Worm (Caenorhabditis elegans) whole organism, L1 larva: ENCODE measurements around the gene tat-1.

ENCODE experiments used
- C04F5.9 ChIP-seq: sonication (generic microtip); optimal IDR thresholded peaks from 2 replicates; lab custom pipeline; 2016; ENCODE audit warnings: missing genetic modification characterization, missing compliant biosample characterization
- Y116A8C.19 ChIP-seq: sonication (generic microtip); optimal IDR thresholded peaks from 2 replicates; lab custom pipeline; 2016; ENCODE audit warnings: missing compliant biosample characterization, missing genetic modification characterization, borderline replicate concordance
- aha-1 ChIP-seq: fragments of 150-350 bp; optimal IDR thresholded peaks from 2 replicates; lab custom pipeline; 2014; ENCODE audit warnings: missing biosample characterization, missing genetic modification characterization
- alr-1 ChIP-seq: fragments of 200-800 bp; sonication (Bioruptor generic); optimal IDR thresholded peaks from 2 replicates; lab custom pipeline; 2018; ENCODE audit warnings: borderline replicate concordance, mild to moderate bottlenecking, missing genetic modification characterization, missing compliant biosample characterization
- aly-2 ChIP-seq: fragments of 150-350 bp; optimal IDR thresholded peaks from 2 replicates; lab custom pipeline; 2014; ENCODE audit warnings: missing biosample characterization, missing genetic modification characterization
- blmp-1 ChIP-seq: fragments of 150-350 bp; optimal IDR thresholded peaks from 2 replicates; lab custom pipeline; 2014; ENCODE audit warnings: missing biosample characterization, missing genetic modification characterization
- ceh-90 ChIP-seq: sonication (generic microtip); optimal IDR thresholded peaks from 2 replicates; lab custom pipeline; 2016; ENCODE audit warnings: missing genetic modification characterization, missing compliant biosample characterization
- ces-1 ChIP-seq: fragments of 150-350 bp; optimal IDR thresholded peaks from 2 replicates; lab custom pipeline; 2014; ENCODE audit warnings: missing biosample characterization, missing genetic modification reagents, missing genetic modification characterization
- dpl-1 ChIP-seq, 3 experiments: fragments of 150-350 bp in 2 of 3; sonication (generic microtip) in 1 of 3; optimal IDR thresholded peaks; 2 replicates each; lab custom pipeline; 2014 to 2017; ENCODE audit warnings: missing biosample characterization in 3 of 3, missing genetic modification characterization in 3 of 3, missing genetic modification reagents in 3 of 3
- efl-1 ChIP-seq, 4 experiments: fragments of 150-350 bp; optimal IDR thresholded peaks in 3 of 4; peaks in 1 of 4; 1 replicate in 1 of 4; 2 replicates in 3 of 4; lab custom pipeline; 2014; ENCODE audit warnings: missing biosample characterization in 2 of 4, missing genetic modification characterization in 2 of 4, missing genetic modification reagents in 2 of 4
- egl-27 ChIP-seq, 2 experiments: fragments of 150-350 bp in 1 of 2; sonication (generic microtip); optimal IDR thresholded peaks; 3 replicates each; lab custom pipeline; 2017 to 2018; ENCODE audit warnings: missing biosample characterization in 2 of 2, missing genetic modification characterization in 2 of 2, missing genetic modification reagents in 2 of 2
- elt-2 ChIP-seq: sonication (generic microtip); optimal IDR thresholded peaks from 2 replicates; lab custom pipeline; 2016; ENCODE audit warnings: missing genetic modification characterization, mild to moderate bottlenecking, inconsistent platforms, missing compliant biosample characterization, missing genetic modification reagents
- ets-5 ChIP-seq: fragments of 200-800 bp; sonication (Bioruptor generic); IDR thresholded peaks from 2 replicates; pipeline ENCODE4 v1.3.6; 2022; ENCODE audit warnings: missing genetic modification characterization, missing compliant biosample characterization
- fkh-10 ChIP-seq: sonication (generic microtip); optimal IDR thresholded peaks from 2 replicates; lab custom pipeline; 2017; ENCODE audit warnings: missing biosample characterization, missing genetic modification reagents, missing genetic modification characterization
- fos-1 ChIP-seq: fragments of 150-350 bp; optimal IDR thresholded peaks from 2 replicates; lab custom pipeline; 2014; ENCODE audit warnings: missing biosample characterization, missing genetic modification characterization
- grh-1 ChIP-seq: fragments of 200-800 bp; sonication (Bioruptor generic); IDR thresholded peaks from 2 replicates; pipeline ENCODE4 v1.3.6; 2022; ENCODE audit warnings: missing genetic modification reagents, missing genetic modification characterization, missing compliant biosample characterization
- hlh-4 ChIP-seq: sonication (generic microtip); optimal IDR thresholded peaks from 2 replicates; lab custom pipeline; 2016; ENCODE audit warnings: mild to moderate bottlenecking, missing genetic modification characterization, missing compliant biosample characterization
- hpl-2 ChIP-seq: fragments of 150-350 bp; optimal IDR thresholded peaks from 2 replicates; lab custom pipeline; 2014; ENCODE audit warnings: missing biosample characterization, missing genetic modification reagents, missing genetic modification characterization
- jun-1 ChIP-seq: fragments of 150-350 bp; optimal IDR thresholded peaks from 2 replicates; lab custom pipeline; 2014; ENCODE audit warnings: missing biosample characterization, missing genetic modification reagents, missing genetic modification characterization
- lin-15B ChIP-seq: fragments of 150-350 bp; sonication (generic microtip); optimal IDR thresholded peaks from 3 replicates; lab custom pipeline; 2014; ENCODE audit warnings: missing biosample characterization, missing genetic modification characterization
- lin-35 ChIP-seq, 2 experiments: fragments of 150-350 bp; optimal IDR thresholded peaks; 2 replicates each; lab custom pipeline; 2014; ENCODE audit warnings: missing biosample characterization in 2 of 2, missing genetic modification characterization in 2 of 2, missing genetic modification reagents in 2 of 2
- lin-39 ChIP-seq: fragments of 150-350 bp; optimal IDR thresholded peaks from 2 replicates; lab custom pipeline; 2014; ENCODE audit warnings: missing biosample characterization, missing genetic modification reagents, missing genetic modification characterization
- lir-3 ChIP-seq: sonication (generic microtip); optimal IDR thresholded peaks from 2 replicates; lab custom pipeline; 2016; ENCODE audit warnings: mild to moderate bottlenecking, missing genetic modification characterization, moderate library complexity, missing compliant biosample characterization; ENCODE audit not compliant: poor library complexity
- mab-9 ChIP-seq: fragments of 200-800 bp; sonication (Bioruptor generic); IDR thresholded peaks from 2 replicates; pipeline ENCODE4 v1.3.6; 2022; ENCODE audit warnings: missing genetic modification reagents, missing genetic modification characterization, missing compliant biosample characterization
- mep-1 ChIP-seq: fragments of 150-350 bp; optimal IDR thresholded peaks from 2 replicates; lab custom pipeline; 2014; ENCODE audit warnings: missing biosample characterization, missing genetic modification characterization
- nhr-12 ChIP-seq: sonication (generic microtip); optimal IDR thresholded peaks from 2 replicates; lab custom pipeline; 2017; ENCODE audit warnings: missing biosample characterization, missing genetic modification characterization
- nhr-237 ChIP-seq: fragments of 150-350 bp; optimal IDR thresholded peaks from 2 replicates; lab custom pipeline; 2014; ENCODE audit warnings: missing biosample characterization, missing genetic modification characterization
- nhr-47 ChIP-seq: sonication (generic microtip); optimal IDR thresholded peaks from 2 replicates; lab custom pipeline; 2016; ENCODE audit warnings: mild to moderate bottlenecking, missing genetic modification characterization, moderate library complexity, missing compliant biosample characterization
- nhr-76 ChIP-seq: sonication (generic microtip); optimal IDR thresholded peaks from 2 replicates; lab custom pipeline; 2017; ENCODE audit warnings: missing biosample characterization, missing genetic modification characterization
- pag-3 ChIP-seq: sonication (generic microtip); optimal IDR thresholded peaks from 2 replicates; lab custom pipeline; 2017; ENCODE audit warnings: missing genetic modification characterization, mild to moderate bottlenecking, missing compliant biosample characterization, antibody characterized with exemption, borderline replicate concordance; ENCODE audit not compliant: insufficient read depth
- pax-3 ChIP-seq: fragments of 200-800 bp; sonication (Bioruptor generic); optimal IDR thresholded peaks from 2 replicates; lab custom pipeline; 2018; ENCODE audit warnings: mild to moderate bottlenecking, missing genetic modification characterization, moderate library complexity, missing compliant biosample characterization
- skn-1 ChIP-seq: fragments of 150-350 bp; optimal IDR thresholded peaks from 2 replicates; lab custom pipeline; 2014; ENCODE audit warnings: missing biosample characterization, missing genetic modification characterization
- snpc-4 ChIP-seq: fragments of 150-350 bp; optimal IDR thresholded peaks from 2 replicates; lab custom pipeline; 2014; ENCODE audit warnings: missing biosample characterization, missing genetic modification characterization
- snu-23 ChIP-seq: sonication (generic microtip); optimal IDR thresholded peaks from 2 replicates; lab custom pipeline; 2016; ENCODE audit warnings: missing genetic modification characterization, missing compliant biosample characterization
- sox-4 ChIP-seq: sonication (generic microtip); optimal IDR thresholded peaks from 2 replicates; lab custom pipeline; 2016; ENCODE audit warnings: missing genetic modification characterization, missing compliant biosample characterization
- unc-130 ChIP-seq: fragments of 150-350 bp; optimal IDR thresholded peaks from 2 replicates; lab custom pipeline; 2017; ENCODE audit warnings: missing biosample characterization, missing genetic modification characterization, inconsistent platforms
- vab-15 ChIP-seq: sonication (generic microtip); optimal IDR thresholded peaks from 2 replicates; lab custom pipeline; 2017; ENCODE audit warnings: missing genotype, mild to moderate bottlenecking, missing genetic modification characterization, missing compliant biosample characterization
- ztf-11 ChIP-seq, 2 experiments: sonication (generic microtip); optimal IDR thresholded peaks; 2 replicates each; lab custom pipeline; 2016 to 2017; ENCODE audit warnings: missing genetic modification characterization in 2 of 2, missing biosample characterization in 1 of 2, missing compliant biosample characterization in 1 of 2
- ztf-4 ChIP-seq: fragments of 150-350 bp; optimal IDR thresholded peaks from 2 replicates; lab custom pipeline; 2014; ENCODE audit warnings: missing biosample characterization, missing genetic modification characterization

tat-1 gene

DNA sequence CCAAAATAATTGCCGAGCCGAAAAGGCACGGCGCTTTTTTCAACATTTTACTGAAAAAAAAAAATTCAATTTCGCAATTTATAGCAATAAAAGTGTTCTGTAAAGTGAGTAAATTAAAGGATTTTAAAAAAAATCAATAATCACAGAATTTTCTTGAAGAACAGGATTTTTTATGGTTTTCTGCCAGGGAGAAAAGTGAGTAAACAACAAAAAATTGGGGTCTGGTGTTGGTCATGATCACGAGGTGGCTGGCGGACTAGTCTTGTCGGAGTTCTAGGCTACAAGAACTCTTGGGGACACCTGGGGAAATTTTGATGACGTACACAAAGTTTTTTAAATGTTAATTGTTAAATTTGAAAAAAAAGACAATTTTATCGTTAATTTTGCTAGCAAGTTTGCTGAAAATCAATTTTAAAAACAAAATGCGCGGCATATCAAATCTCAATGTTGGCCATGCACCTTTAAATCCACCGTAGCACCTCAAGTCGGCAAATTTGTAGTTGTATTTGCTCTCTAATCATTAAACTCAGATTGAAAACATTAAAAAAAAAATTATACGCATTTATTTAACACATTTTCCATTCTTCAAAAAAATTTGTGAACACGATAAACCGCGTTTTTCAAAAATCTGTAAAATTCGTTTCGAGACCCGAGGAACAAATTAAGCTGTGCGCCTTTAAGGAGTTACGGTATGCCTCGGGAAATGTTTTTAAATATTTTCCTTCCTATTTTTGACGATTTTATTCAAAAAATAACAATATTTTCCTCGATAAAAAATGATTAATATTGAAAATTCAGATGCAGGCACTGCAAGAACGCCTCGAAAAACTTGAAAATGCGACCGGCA lies 35.5 kb upstream of the tat-1 start, which contains the start of the genes scav-3 and Y49E10.21 (continued):
- TF ChIP-seq C04F5.9 (tag; lab: Kevin White, UChicago): no peak
- no peak for TF ChIP-seq nhr-76 (tag; lab: Kevin White, UChicago)
- TF ChIP-seq egl-27 (tag; optimal IDR thresholded peaks at IDR 0.05; lab: Kevin White, UChicago): no peak
- no peak for TF ChIP-seq aha-1 (tag; lab: Kevin White, UChicago)
- TF ChIP-seq blmp-1 (tag; lab: Kevin White, UChicago): peak; percentile 31
- TF ChIP-seq ces-1: no peak
- TF ChIP-seq unc-130 (tag; lab: Kevin White, UChicago): no peak
- TF ChIP-seq nhr-47: no peak
- no peak for TF ChIP-seq aly-2 (tag; lab: Kevin White, UChicago)
- no peak for TF ChIP-seq grh-1 (GFP tag; lab: Robert Waterston, UW)
- TF ChIP-seq ceh-90 (tag; lab: Kevin White, UChicago): no peak
- no peak for TF ChIP-seq fkh-10 (GFP tag; lab: Kevin White, UChicago)
- TF ChIP-seq hlh-4: no peak
- TF ChIP-seq fos-1 (tag; lab: Kevin White, UChicago): no peak
- TF ChIP-seq mep-1 (tag; lab: Kevin White, UChicago): peak; percentile 63
- no peak for TF ChIP-seq pag-3
- TF ChIP-seq elt-2 (tag; lab: Kevin White, UChicago): no peak
- peak; percentile 34 for TF ChIP-seq skn-1 (tag; lab: Kevin White, UChicago)
- no peak for TF ChIP-seq lir-3 (tag; lab: Kevin White, UChicago)
- no peak for TF ChIP-seq ztf-11 (tag; optimal IDR thresholded peaks at IDR 0.05; lab: Kevin White, UChicago)
- no peak for TF ChIP-seq vab-15 (tag; lab: Kevin White, UChicago)
- peak; percentile 44 to 52 for TF ChIP-seq efl-1 (optimal IDR thresholded peaks at IDR 0.05; lab: Kevin White, UChicago)
- TF ChIP-seq efl-1 (GFP tag; optimal IDR thresholded peaks at IDR 0.05 in 1 of 2; lab: Kevin White, UChicago): peak; percentile 21 to 61
- no peak for TF ChIP-seq lin-39 (tag; lab: Kevin White, UChicago)
- no peak for TF ChIP-seq jun-1
- no peak for TF ChIP-seq nhr-237
- no peak for TF ChIP-seq lin-15B
- no peak for TF ChIP-seq pax-3 (tag; lab: Kevin White, UChicago)
- no peak for TF ChIP-seq alr-1 (tag; lab: Kevin White, UChicago)
- TF ChIP-seq Y116A8C.19 (tag; lab: Kevin White, UChicago): no peak
- no peak for TF ChIP-seq sox-4
- no peak for TF ChIP-seq mab-9 (GFP tag; lab: Robert Waterston, UW)
- TF ChIP-seq hpl-2 (GFP tag; lab: Kevin White, UChicago): no peak
- TF ChIP-seq nhr-12 (tag; lab: Kevin White, UChicago): no peak
- TF ChIP-seq dpl-1 (GFP tag; optimal IDR thresholded peaks at IDR 0.05; lab: Kevin White, UChicago): peak; percentile 9 to 56 (median 41)
- TF ChIP-seq ets-5 (GFP tag; lab: Robert Waterston, UW): no peak
- peak; percentile 52 for TF ChIP-seq snu-23 (GFP tag; lab: Kevin White, UChicago)
- no peak for TF ChIP-seq snpc-4 (tag; lab: Kevin White, UChicago)

DNA sequence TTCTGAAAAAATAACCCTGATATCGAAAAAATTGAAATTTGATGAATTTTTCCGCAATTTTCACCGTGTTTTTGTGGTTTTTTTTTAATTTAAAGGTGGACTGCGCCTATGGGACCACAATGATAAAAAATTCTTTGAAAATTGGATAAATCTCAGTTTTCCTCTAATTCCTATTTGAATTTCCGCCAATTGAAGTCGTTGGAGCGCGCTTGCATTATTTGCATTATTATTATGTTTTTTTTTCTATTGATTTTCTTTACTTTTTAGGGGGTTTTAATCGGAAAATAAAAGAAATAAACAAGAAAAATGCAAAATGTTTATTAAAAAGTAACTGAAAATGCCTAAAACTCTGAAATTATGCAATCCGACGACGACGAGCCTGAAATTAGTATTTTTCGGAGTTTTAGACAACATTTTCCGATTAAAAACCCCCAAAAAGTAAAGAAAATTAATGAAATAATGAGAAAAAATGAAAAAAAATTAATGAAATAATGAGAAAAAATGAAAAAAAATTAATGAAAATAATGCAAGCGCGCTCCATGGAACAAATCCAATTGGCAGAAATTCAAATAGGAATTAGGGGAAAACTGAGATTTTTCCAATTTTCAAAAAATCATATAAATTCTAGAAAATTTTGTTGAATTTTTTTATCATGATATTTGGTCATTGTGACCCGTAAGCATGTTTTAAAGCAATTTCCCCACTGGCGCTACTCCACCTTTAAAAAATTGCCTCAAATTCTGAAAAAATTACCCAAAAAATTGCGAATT lies 34.3 kb upstream of the tat-1 start:
- TF ChIP-seq C04F5.9 (tag; lab: Kevin White, UChicago) (no peak), ztf-4 (tag; lab: Kevin White, UChicago) (peak; percentile 79), lin-35 (GFP tag; optimal IDR thresholded peaks at IDR 0.05; lab: Kevin White, UChicago) (peak in 1 of 2 experiments; percentile 13), efl-1 (optimal IDR thresholded peaks at IDR 0.05; lab: Kevin White, UChicago) (peak in 1 of 2 experiments; percentile 53), efl-1 (GFP tag; optimal IDR thresholded peaks at IDR 0.05 in 1 of 2; lab: Kevin White, UChicago) (peak; percentile 34 to 95), dpl-1 (GFP tag; optimal IDR thresholded peaks at IDR 0.05; lab: Kevin White, UChicago) (peak in 2 of 3 experiments; percentile 23 to 39)
- TF ChIP-seq, all 84 proteins: peak for 4
